Worm (Caenorhabditis elegans): ENCODE measurements around the gene Y57G11B.3.

Gene Y57G11B.3

ce11 chrIV:14610942-14611724, 37.0 kb upstream of the Y57G11B.3 start (continued):
- TF ChIP-seq lir-3 (tag; optimal IDR thresholded peaks at IDR 0.05) (peak; percentile 33), nhr-11 (tag; optimal IDR thresholded peaks at IDR 0.05) (peak; percentile 67), mdl-1 (tag; optimal IDR thresholded peaks at IDR 0.05) (peak; percentile 21 to 58), daf-8 (GFP tag; IDR thresholded peaks at IDR 0.05) (no peak), snpc-4 (tag; optimal IDR thresholded peaks at IDR 0.05) (no peak), madf-9 (GFP tag; conservative IDR thresholded peaks at IDR 0.05) (no peak), hif-1 (tag; optimal IDR thresholded peaks at IDR 0.05) (peak in 1 of 2 experiments; percentile 30), Y5F2A.4 (GFP tag; optimal IDR thresholded peaks at IDR 0.05) (no peak), lin-29 (GFP tag; IDR thresholded peaks at IDR 0.05) (no peak), nhr-76 (tag; optimal IDR thresholded peaks at IDR 0.05) (no peak), vab-7 (GFP tag; IDR thresholded peaks at IDR 0.05) (0 out of 2 replicates have a peak, but pooled peaks have one; percentile 14), daf-12 (tag; optimal IDR thresholded peaks at IDR 0.05) (no peak), rbr-2 (tag; optimal IDR thresholded peaks at IDR 0.05) (peak; percentile 6), Y75B8A.6 (GFP tag; IDR thresholded peaks at IDR 0.05) (no peak), egl-43 (GFP tag; IDR thresholded peaks at IDR 0.05) (0 out of 2 replicates have a peak, but pooled peaks have one; percentile 27), ces-1 (GFP tag; optimal IDR thresholded peaks at IDR 0.05) (no peak), F44E2.7 (GFP tag; IDR thresholded peaks at IDR 0.05) (no peak), unc-130 (GFP tag; optimal IDR thresholded peaks at IDR 0.05) (no peak), ceh-62 (tag; optimal IDR thresholded peaks at IDR 0.05) (no peak), spr-1 (tag; optimal IDR thresholded peaks at IDR 0.05) (no peak), lin-15B (tag; optimal IDR thresholded peaks at IDR 0.05) (no peak), nhr-42 (GFP tag; IDR thresholded peaks at IDR 0.05) (no peak), ceh-20 (GFP tag; IDR thresholded peaks at IDR 0.05) (no peak), ceh-82 (tag; optimal IDR thresholded peaks at IDR 0.05) (no peak), ceh-44 (GFP tag; IDR thresholded peaks at IDR 0.05) (no peak), tra-1 (GFP tag; IDR thresholded peaks at IDR 0.05) (peak; percentile 36; the same call in 1 of the 2 replicates), saeg-2 (GFP tag; IDR thresholded peaks at IDR 0.05) (no peak), nhr-48 (tag; optimal IDR thresholded peaks at IDR 0.05) (peak; percentile 93), nhr-41 (GFP tag; IDR thresholded peaks at IDR 0.05) (no peak), Y105C5A.15 (GFP tag; IDR thresholded peaks at IDR 0.05) (0 out of 2 replicates have a peak, but pooled peaks have one; percentile 52), F10B5.3 (tag; optimal IDR thresholded peaks at IDR 0.05) (no peak), spr-3 (GFP tag; optimal IDR thresholded peaks at IDR 0.05) (no peak), arid-1 (GFP tag; conservative IDR thresholded peaks at IDR 0.05) (0 out of 2 replicates have a peak, but pooled peaks have one; percentile 4), tag-97 (GFP tag; IDR thresholded peaks at IDR 0.05) (no peak), zag-1 (tag; optimal IDR thresholded peaks at IDR 0.05) (no peak), dmd-8 (GFP tag; IDR thresholded peaks at IDR 0.05) (no peak), unc-39 (tag; optimal IDR thresholded peaks at IDR 0.05) (no peak), sdz-12 (GFP tag; optimal IDR thresholded peaks at IDR 0.05) (no peak), mes-2 (tag; optimal IDR thresholded peaks at IDR 0.05; ENCODE audit: poor library complexity, severe bottlenecking) (peak; percentile 45), mxl-2 (GFP tag; conservative IDR thresholded peaks at IDR 0.05) (no peak), F49E8.2 (tag; optimal IDR thresholded peaks at IDR 0.05; ENCODE audit: borderline replicate concordance) (no peak), lin-1 (GFP tag; IDR thresholded peaks at IDR 0.05) (no peak), egl-27 (tag; optimal IDR thresholded peaks at IDR 0.05) (no peak), Y48G9A.11 (GFP tag; IDR thresholded peaks at IDR 0.05) (no peak), ceh-32 (tag; optimal IDR thresholded peaks at IDR 0.05; ENCODE audit: poor library complexity) (no peak), mxl-3 (GFP tag; optimal IDR thresholded peaks at IDR 0.05) (peak; percentile 60), dmd-6 (GFP tag; IDR thresholded peaks at IDR 0.05) (peak; percentile 95), zip-2 (tag; optimal IDR thresholded peaks at IDR 0.05) (no peak), nhr-77 (tag; optimal IDR thresholded peaks at IDR 0.05) (peak; percentile 69), ama-1 (optimal IDR thresholded peaks at IDR 0.05) (no peak)

All from whole organism, L4 larva.